Worm (Caenorhabditis elegans): ENCODE measurements around the gene Y43F8B.22.
A peak's percentile ranks its signal among the peaks of the same experiment; 100 is the strongest.

Y43F8B.22 gene

ce11 chrV:19527565-19527964 lies 44.9 kb downstream of the Y43F8B.22 start (continued):
- TF ChIP-seq attf-5 (GFP tag; optimal IDR thresholded peaks at IDR 0.05), result peak; percentile 53
- TF ChIP-seq atf-7 (tag; optimal IDR thresholded peaks at IDR 0.05), result peak; percentile 86

- TF ChIP-seq rcor-1 (GFP tag; IDR thresholded peaks at IDR 0.05) (0 out of 2 replicates have a peak, but pooled peaks have one; percentile 33), sea-2 (GFP tag; IDR thresholded peaks at IDR 0.05) (0 out of 2 replicates have a peak, but pooled peaks have one; percentile 22), snpc-4 (GFP tag; optimal IDR thresholded peaks at IDR 0.05) (no peak), snpc-4 (tag; optimal IDR thresholded peaks at IDR 0.05) (peak in 2 of 4 experiments; percentile 65 to 73), lin-35 (GFP tag; optimal IDR thresholded peaks at IDR 0.05) (peak in 1 of 3 experiments; percentile 48), let-526 (GFP tag; IDR thresholded peaks at IDR 0.05) (peak; percentile 75), mcd-1 (GFP tag; IDR thresholded peaks at IDR 0.05) (peak; percentile 66), F23B12.7 (tag; optimal IDR thresholded peaks at IDR 0.05; ENCODE audit: insufficient read depth) (no peak), lin-54 (GFP tag; optimal IDR thresholded peaks at IDR 0.05) (peak; percentile 55), madf-3 (GFP tag; IDR thresholded peaks at IDR 0.05) (no peak), unc-62 (GFP tag; optimal IDR thresholded peaks at IDR 0.05) (peak; percentile 95), hmg-1.2 (GFP tag; IDR thresholded peaks at IDR 0.05) (peak; percentile 99), C06A6.2 (GFP tag; conservative IDR thresholded peaks at IDR 0.05) (peak; percentile 87), B0336.3 (GFP tag; IDR thresholded peaks at IDR 0.05) (peak; percentile 82), tbp1 (GFP tag; optimal IDR thresholded peaks at IDR 0.05) (peak; percentile 63), nhr-90 (tag; optimal IDR thresholded peaks at IDR 0.05) (peak; percentile 47), atf-7 (tag; optimal IDR thresholded peaks at IDR 0.05) (peak; percentile 92), gei-17 (GFP tag; optimal IDR thresholded peaks at IDR 0.05) (peak; percentile 56), ekl-4 (GFP tag; IDR thresholded peaks at IDR 0.05) (peak; percentile 64; the same call in 1 of the 2 replicates), repo-1 (tag; optimal IDR thresholded peaks at IDR 0.05) (peak; percentile 53), Y53G8AR.9 (GFP tag; conservative IDR thresholded peaks at IDR 0.05) (peak; percentile 85; the same call in 1 of the 2 replicates), attf-5 (GFP tag; optimal IDR thresholded peaks at IDR 0.05) (peak; percentile 90), nfyb-1 (GFP tag; IDR thresholded peaks at IDR 0.05) (peak; percentile 73), lir-1 (GFP tag; conservative IDR thresholded peaks at IDR 0.05) (no peak), zfh-2 (GFP tag; conservative IDR thresholded peaks at IDR 0.05) (peak; percentile 75), rec-8 (tag; optimal IDR thresholded peaks at IDR 0.05) (no peak), madf-10 (tag; optimal IDR thresholded peaks at IDR 0.05) (peak; percentile 88), ceh-27 (GFP tag; optimal IDR thresholded peaks at IDR 0.05) (peak; percentile 95), sptf-2 (GFP tag; optimal IDR thresholded peaks at IDR 0.05) (no peak), ztf-18 (tag; optimal IDR thresholded peaks at IDR 0.05) (peak; percentile 11), egl-44 (GFP tag; IDR thresholded peaks at IDR 0.05) (peak; percentile 89), F22D6.2 (tag; optimal IDR thresholded peaks at IDR 0.05) (peak; percentile 90), pbrm-1 (GFP tag; IDR thresholded peaks at IDR 0.05) (peak; percentile 73), cebp-1 (GFP tag; IDR thresholded peaks at IDR 0.05) (peak; percentile 99), cebp-1 (tag; optimal IDR thresholded peaks at IDR 0.05) (peak; percentile 100), attf-3 (GFP tag; conservative IDR thresholded peaks at IDR 0.05) (no peak), tlf-1 (GFP tag; optimal IDR thresholded peaks at IDR 0.05) (peak; percentile 75), ztf-3 (GFP tag; optimal IDR thresholded peaks at IDR 0.05) (peak; percentile 57), egl-18 (GFP tag; IDR thresholded peaks at IDR 0.05) (no peak), chd-7 (tag; optimal IDR thresholded peaks at IDR 0.05) (peak; percentile 92), ceh-58 (GFP tag; IDR thresholded peaks at IDR 0.05) (no peak), lin-26 (GFP tag; IDR thresholded peaks at IDR 0.05) (peak; percentile 23; the same call in 1 of the 2 replicates), egrh-3 (GFP tag; IDR thresholded peaks at IDR 0.05) (peak; percentile 29; the same call in 1 of the 2 replicates), ztf-22 (GFP tag; optimal IDR thresholded peaks at IDR 0.05) (peak; percentile 74), let-607 (tag; optimal IDR thresholded peaks at IDR 0.05) (peak; percentile 59 to 64), lin-40 (tag; optimal IDR thresholded peaks at IDR 0.05) (peak; percentile 97)
Observed at ce11 chrV:19529168-19529567, 46.5 kb downstream of the Y43F8B.22 start.

All from whole organism, young adult.